Worm (Caenorhabditis elegans): ENCODE results near the gene sox-3.
A peak's percentile ranks its signal among the peaks of the same experiment; 100 is the strongest.

sox-3 gene

DNA sequence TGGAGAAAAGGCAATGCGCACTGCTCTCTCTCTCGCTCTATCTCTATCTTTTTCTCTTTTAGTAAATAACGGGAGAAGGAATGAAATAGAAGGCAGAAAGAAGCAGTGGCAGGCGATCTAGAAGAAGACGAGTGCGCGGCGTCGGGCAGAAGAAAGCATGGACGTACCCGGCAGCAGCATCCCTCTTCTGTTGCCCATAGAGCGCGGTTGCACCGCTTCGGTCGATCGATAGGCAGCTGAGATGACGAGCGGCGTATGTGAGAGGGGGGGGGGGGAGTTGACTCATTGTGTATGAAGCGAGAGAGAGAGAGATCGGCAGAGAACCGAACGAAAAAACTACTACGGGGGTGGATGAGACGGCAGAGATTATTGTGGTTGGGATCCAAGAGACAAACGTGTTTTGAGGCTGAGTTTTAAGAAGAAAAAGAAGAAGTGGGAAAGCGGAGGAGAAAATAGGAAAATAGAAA, 15.4 kb upstream of the sox-3 start (continued):
- TF ChIP-seq nhr-232 (tag; optimal IDR thresholded peaks at IDR 0.05) (no peak), pax-1 (tag; optimal IDR thresholded peaks at IDR 0.05) (no peak), tbx-2 (tag; optimal IDR thresholded peaks at IDR 0.05) (peak; percentile 81), pha-4 (tag; optimal IDR thresholded peaks at IDR 0.05) (no peak), nfya-1 (tag; optimal IDR thresholded peaks at IDR 0.05) (peak; percentile 89), C38D4.7 (GFP tag; optimal IDR thresholded peaks at IDR 0.05) (no peak), odd-2 (tag; optimal IDR thresholded peaks at IDR 0.05) (no peak), ceh-24 (tag; optimal IDR thresholded peaks at IDR 0.05) (no peak), npax-4 (tag; optimal IDR thresholded peaks at IDR 0.05) (no peak), dmd-4 (tag; optimal IDR thresholded peaks at IDR 0.05; ENCODE audit: borderline replicate concordance) (peak; percentile 38), hlh-8 (tag; optimal IDR thresholded peaks at IDR 0.05) (no peak), lim-6 (tag; optimal IDR thresholded peaks at IDR 0.05) (no peak), unc-3 (GFP tag; conservative IDR thresholded peaks at IDR 0.05) (no peak), unc-3 (tag; optimal IDR thresholded peaks at IDR 0.05) (peak; percentile 61), gmeb-2 (tag; optimal IDR thresholded peaks at IDR 0.05) (no peak), ceh-31 (tag; optimal IDR thresholded peaks at IDR 0.05) (peak; percentile 92)

ce11 chrX:14706698-14707285, 14.0 kb upstream of the sox-3 start, which contains the start of gene tmem-184:
TSS of gene tmem-184 (minus strand) at chrX:14706861.
- TF ChIP-seq ceh-34 (tag; optimal IDR thresholded peaks at IDR 0.05) (no peak), lim-6 (tag; optimal IDR thresholded peaks at IDR 0.05) (no peak), che-1 (tag; optimal IDR thresholded peaks at IDR 0.05) (no peak), K02D7.2 (tag; optimal IDR thresholded peaks at IDR 0.05) (no peak), ets-4 (tag; optimal IDR thresholded peaks at IDR 0.05) (no peak), F13H6.1 (tag; optimal IDR thresholded peaks at IDR 0.05) (no peak), hlh-30 (tag; optimal IDR thresholded peaks at IDR 0.05; ENCODE audit: insufficient read depth) (no peak), pag-3 (tag; optimal IDR thresholded peaks at IDR 0.05; ENCODE audit: borderline replicate concordance) (no peak), ceh-18 (tag; optimal IDR thresholded peaks at IDR 0.05) (no peak), nhr-11 (tag; optimal IDR thresholded peaks at IDR 0.05) (no peak), hlh-6 (tag; optimal IDR thresholded peaks at IDR 0.05) (no peak)

DNA sequence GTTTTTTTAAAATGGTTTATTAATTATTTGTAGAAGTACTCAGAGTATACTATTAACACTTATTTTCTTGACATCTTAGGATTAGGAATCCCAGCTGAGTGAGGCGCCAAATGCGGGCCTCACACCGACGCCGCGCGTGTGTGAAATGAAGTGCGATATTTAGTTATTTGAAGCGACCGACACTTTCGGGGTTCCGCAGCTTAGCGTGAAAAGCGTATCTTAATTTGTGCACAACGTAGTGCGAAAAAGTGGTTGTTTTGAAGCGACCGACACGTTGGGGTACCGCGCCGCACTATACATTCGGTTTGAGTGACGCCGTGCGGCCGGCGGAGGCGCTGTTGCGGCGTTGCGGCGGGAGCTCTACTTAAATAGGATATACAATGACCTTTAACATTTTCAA, 12.1 kb upstream of the sox-3 start:
- TF ChIP-seq elt-4 (tag; optimal IDR thresholded peaks at IDR 0.05) (no peak), ceh-48 (tag; optimal IDR thresholded peaks at IDR 0.05) (no peak), pha-2 (tag; optimal IDR thresholded peaks at IDR 0.05) (no peak), ceh-9 (tag; optimal IDR thresholded peaks at IDR 0.05) (no peak), pros-1 (tag; optimal IDR thresholded peaks at IDR 0.05) (no peak), K02D7.2 (tag; optimal IDR thresholded peaks at IDR 0.05) (no peak), C08G9.2 (tag; optimal IDR thresholded peaks at IDR 0.05) (no peak), fax-1 (tag; optimal IDR thresholded peaks at IDR 0.05) (no peak), T23F11.4 (GFP tag; optimal IDR thresholded peaks at IDR 0.05) (no peak), pax-1 (tag; optimal IDR thresholded peaks at IDR 0.05) (no peak), hlh-13 (GFP tag; optimal IDR thresholded peaks at IDR 0.05) (no peak)

ce11 chrX:14701490-14701889, 8.7 kb upstream of the sox-3 start, which contains the start of gene F40E10.5:
TSS of gene F40E10.5 (plus strand) at chrX:14701790.
- TF ChIP-seq ceh-48 (tag; optimal IDR thresholded peaks at IDR 0.05) (no peak), pax-1 (tag; optimal IDR thresholded peaks at IDR 0.05) (peak; percentile 11), ets-4 (tag; optimal IDR thresholded peaks at IDR 0.05) (peak; percentile 9)

DNA sequence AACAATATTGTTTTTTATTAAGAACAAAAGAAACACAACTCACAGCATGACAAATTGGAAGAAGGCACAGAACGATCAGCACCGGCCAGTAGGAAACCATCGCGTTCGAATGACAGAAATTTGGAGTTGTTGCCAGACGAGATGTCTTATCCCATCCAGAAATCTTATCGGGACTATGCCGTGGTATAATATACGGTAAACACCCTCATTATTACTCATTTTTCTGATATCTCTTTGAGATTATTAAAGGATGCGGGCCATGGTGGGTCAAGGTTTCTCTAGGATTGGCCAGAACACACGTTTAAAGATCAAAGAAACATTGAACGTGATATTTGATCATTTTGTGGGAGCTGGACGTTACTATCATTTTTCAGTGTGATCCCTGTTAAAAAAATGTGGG, 7.1 kb upstream of the sox-3 start, which contains the start of gene hch-1:
TSS of gene hch-1 (minus strand) at position 112 of the 400 bp plus-strand sequence.
- TF ChIP-seq ceh-22 (tag; optimal IDR thresholded peaks at IDR 0.05) = no peak
- TF ChIP-seq madf-2 (tag; optimal IDR thresholded peaks at IDR 0.05) = no peak
- TF ChIP-seq eyg-1 (tag; optimal IDR thresholded peaks at IDR 0.05) = no peak
- TF ChIP-seq pha-4 (tag; optimal IDR thresholded peaks at IDR 0.05) = no peak
- TF ChIP-seq syd-9 (tag; optimal IDR thresholded peaks at IDR 0.05) = no peak
- TF ChIP-seq Y22D7AL.16 (tag; optimal IDR thresholded peaks at IDR 0.05) = no peak
- TF ChIP-seq T23F11.4 (GFP tag; optimal IDR thresholded peaks at IDR 0.05) = no peak
- no peak for TF ChIP-seq pag-3 (tag; optimal IDR thresholded peaks at IDR 0.05; ENCODE audit: borderline replicate concordance)
- TF ChIP-seq sox-2 (GFP tag; IDR thresholded peaks at IDR 0.05) = no peak
- TF ChIP-seq ceh-48 (tag; optimal IDR thresholded peaks at IDR 0.05) = no peak
- no peak for TF ChIP-seq hlh-8 (tag; optimal IDR thresholded peaks at IDR 0.05)
- TF ChIP-seq dve-1 (tag; optimal IDR thresholded peaks at IDR 0.05) = no peak
